Fruit fly (Drosophila melanogaster): ENCODE data around the gene CG42502.
A peak's percentile ranks its signal among the peaks of the same experiment; 100 is the strongest.

Gene CG42502

dm6 chr2L:18810960-18811642, at the start of gene CG42502, which contains the start of gene CG10570 (continued):
- no peak for TF ChIP-seq CG9876 (GFP tag; optimal IDR thresholded peaks at IDR 0.05)
- no peak for TF ChIP-seq tna (GFP tag; IDR thresholded peaks at IDR 0.05; ENCODE audit: partially characterized antibody)
- TF ChIP-seq tap (tag; optimal IDR thresholded peaks at IDR 0.05): no peak
- TF ChIP-seq CG16813 (GFP tag; IDR thresholded peaks at IDR 0.05; ENCODE audit: partially characterized antibody): 0 out of 3 replicates have a peak, but pooled peaks have one; percentile 16
- no peak for TF ChIP-seq pum (GFP tag; optimal IDR thresholded peaks at IDR 0.05)
- no peak for TF ChIP-seq CG43689 (GFP tag; IDR thresholded peaks at IDR 0.05)
- no peak for TF ChIP-seq wek (GFP tag; optimal IDR thresholded peaks at IDR 0.05)
- no peak for TF ChIP-seq PHDP (tag; optimal IDR thresholded peaks at IDR 0.05)
- no peak for TF ChIP-seq Tbp (GFP tag; optimal IDR thresholded peaks at IDR 0.05)
- TF ChIP-seq zen (tag; optimal IDR thresholded peaks at IDR 0.05): no peak
- TF ChIP-seq CG8765 (GFP tag; IDR thresholded peaks at IDR 0.05): no peak
- TF ChIP-seq CG11696 (GFP tag; IDR thresholded peaks at IDR 0.05): no peak
- TF ChIP-seq Dbx (GFP tag; IDR thresholded peaks at IDR 0.05): no peak
- no peak for TF ChIP-seq Usf (GFP tag; optimal IDR thresholded peaks at IDR 0.05)
- TF ChIP-seq Dref (GFP tag; IDR thresholded peaks at IDR 0.05): 0 out of 2 replicates have a peak, but pooled peaks have one; percentile 21
- TF ChIP-seq lilli (GFP tag; optimal IDR thresholded peaks at IDR 0.05): no peak
- no peak for TF ChIP-seq CG17568 (GFP tag; optimal IDR thresholded peaks at IDR 0.05)
- TF ChIP-seq CG6175 (GFP tag; IDR thresholded peaks at IDR 0.05): no peak
- no peak for TF ChIP-seq HLHmδ (GFP tag; optimal IDR thresholded peaks at IDR 0.05)
- TF ChIP-seq kah (GFP tag; optimal IDR thresholded peaks at IDR 0.05): no peak
- TF ChIP-seq pita (GFP tag; optimal IDR thresholded peaks at IDR 0.05): no peak
- TF ChIP-seq CG6854 (GFP tag; optimal IDR thresholded peaks at IDR 0.05): no peak
- TF ChIP-seq CG15479 (GFP tag; optimal IDR thresholded peaks at IDR 0.05): no peak
- TF ChIP-seq MESR4 (GFP tag; optimal IDR thresholded peaks at IDR 0.05): no peak
- TF ChIP-seq sima (GFP tag; optimal IDR thresholded peaks at IDR 0.05): no peak
- no peak for TF ChIP-seq nom (GFP tag; optimal IDR thresholded peaks at IDR 0.05)
- TF ChIP-seq CG11247 (GFP tag; IDR thresholded peaks at IDR 0.05): no peak
- TF ChIP-seq nerfin-1 (tag; optimal IDR thresholded peaks at IDR 0.05): no peak
- TF ChIP-seq Opbp (GFP tag; IDR thresholded peaks at IDR 0.05; ENCODE audit: partially characterized antibody): no peak
- TF ChIP-seq CG3065 (GFP tag; optimal IDR thresholded peaks at IDR 0.05): no peak
- TF ChIP-seq CG17359 (tag; optimal IDR thresholded peaks at IDR 0.05): no peak
- TF ChIP-seq phol (tag; optimal IDR thresholded peaks at IDR 0.05): no peak
- TF ChIP-seq jigr1 (GFP tag; IDR thresholded peaks at IDR 0.05): no peak
- no peak for TF ChIP-seq Doc2 (GFP tag; IDR thresholded peaks at IDR 0.05)
- no peak for TF ChIP-seq CG10654 (GFP tag; optimal IDR thresholded peaks at IDR 0.05)
- TF ChIP-seq BtbVII (GFP tag; optimal IDR thresholded peaks at IDR 0.05): no peak
- no peak for TF ChIP-seq Sry-β (GFP tag; optimal IDR thresholded peaks at IDR 0.05)
- TF ChIP-seq so (GFP tag; IDR thresholded peaks at IDR 0.05): no peak
- TF ChIP-seq MBD-R2 (GFP tag; IDR thresholded peaks at IDR 0.05): no peak
- TF ChIP-seq Ptx1 (GFP tag; IDR thresholded peaks at IDR 0.05): 0 out of 2 replicates have a peak, but pooled peaks have one; percentile 25
- peak; percentile 50; the same call in 1 of the 2 replicates for TF ChIP-seq crol (GFP tag; IDR thresholded peaks at IDR 0.05)
- TF ChIP-seq Gsc (GFP tag; IDR thresholded peaks at IDR 0.05): no peak
- TF ChIP-seq CG34422 (GFP tag; IDR thresholded peaks at IDR 0.05): no peak
- no peak for TF ChIP-seq Hey (tag; optimal IDR thresholded peaks at IDR 0.05)
- peak; percentile 5 for TF ChIP-seq CG7839 (tag; optimal IDR thresholded peaks at IDR 0.05)
- no peak for TF ChIP-seq CG16815 (GFP tag; optimal IDR thresholded peaks at IDR 0.05)
- TF ChIP-seq CG2129 (GFP tag; IDR thresholded peaks at IDR 0.05; ENCODE audit: partially characterized antibody): no peak
- TF ChIP-seq esg (GFP tag; conservative IDR thresholded peaks at IDR 0.05): no peak
- no peak for TF ChIP-seq yki (optimal IDR thresholded peaks at IDR 0.05)
- no peak for TF ChIP-seq tio (GFP tag; optimal IDR thresholded peaks at IDR 0.05)
- TF ChIP-seq CG7745 (tag; optimal IDR thresholded peaks at IDR 0.05): no peak
